Fruit fly (Drosophila melanogaster) whole organism, prepupa: ENCODE results near the gene CG10650.

Source experiments
- CG10631 ChIP-seq: fragments of 200-800 bp; sonication (Bioruptor generic); optimal IDR thresholded peaks from 2 replicates; lab custom pipeline; 2016; ENCODE audit warnings: missing biosample characterization, missing genetic modification characterization
- CG10669 ChIP-seq: fragments of 200-800 bp; sonication (Bioruptor generic); optimal IDR thresholded peaks from 3 replicates; lab custom pipeline; 2018; ENCODE audit warnings: missing biosample characterization, mild to moderate bottlenecking, missing genetic modification characterization, moderate library complexity
- CG11762 ChIP-seq: fragments of 200-800 bp; sonication (Bioruptor generic); optimal IDR thresholded peaks from 3 replicates; lab custom pipeline; 2016; ENCODE audit warnings: missing biosample characterization, missing genetic modification characterization; ENCODE audit not compliant: insufficient read depth
- CG11902 ChIP-seq: fragments of 200-800 bp; sonication (Bioruptor generic); optimal IDR thresholded peaks from 3 replicates; lab custom pipeline; 2016; ENCODE audit warnings: missing biosample characterization, missing genetic modification characterization
- CG1621 ChIP-seq: fragments of 200-800 bp; sonication (Bioruptor generic); optimal IDR thresholded peaks from 3 replicates; lab custom pipeline; 2018; ENCODE audit warnings: missing biosample characterization, mild to moderate bottlenecking, missing genetic modification characterization
- CG3032 ChIP-seq: fragments of 200-800 bp; optimal IDR thresholded peaks from 2 replicates; lab custom pipeline; 2019; ENCODE audit warnings: missing biosample characterization, mild to moderate bottlenecking, missing genetic modification characterization, moderate library complexity
- CG31627 ChIP-seq: fragments of 200-800 bp; sonication (Bioruptor generic); optimal IDR thresholded peaks from 3 replicates; lab custom pipeline; 2016; ENCODE audit warnings: missing biosample characterization, missing genetic modification characterization
- CG32006 ChIP-seq: fragments of 200-800 bp; sonication (Bioruptor generic); optimal IDR thresholded peaks from 3 replicates; lab custom pipeline; 2017; ENCODE audit warnings: missing biosample characterization, mild to moderate bottlenecking, missing genetic modification characterization
- CG34406 ChIP-seq: fragments of 200-800 bp; sonication (Bioruptor generic); optimal IDR thresholded peaks from 3 replicates; lab custom pipeline; 2016; ENCODE audit warnings: missing biosample characterization, missing genetic modification characterization
- CG3919 ChIP-seq: fragments of 200-800 bp; sonication (Bioruptor generic); optimal IDR thresholded peaks from 3 replicates; lab custom pipeline; 2016; ENCODE audit warnings: missing biosample characterization, missing genetic modification characterization
- CG4318 ChIP-seq: fragments of 200-800 bp; sonication (Bioruptor generic); optimal IDR thresholded peaks from 3 replicates; lab custom pipeline; 2017; ENCODE audit warnings: missing biosample characterization, mild to moderate bottlenecking, missing genetic modification characterization
- CG6163 ChIP-seq: fragments of 200-800 bp; sonication (Bioruptor generic); IDR thresholded peaks from 3 replicates; pipeline ENCODE4 v1.3.6; 2022; ENCODE audit warnings: missing biosample characterization, missing genetic modification characterization
- CG6276 ChIP-seq: fragments of 200-800 bp; sonication (Bioruptor generic); optimal IDR thresholded peaks from 2 replicates; lab custom pipeline; 2017; ENCODE audit warnings: missing biosample characterization, mild to moderate bottlenecking, missing genetic modification characterization
- CG6792 ChIP-seq: fragments of 200-800 bp; sonication (Bioruptor generic); optimal IDR thresholded peaks from 3 replicates; lab custom pipeline; 2016; ENCODE audit warnings: missing biosample characterization, missing genetic modification characterization
- CG6808 ChIP-seq: fragments of 200-800 bp; sonication (Bioruptor generic); optimal IDR thresholded peaks from 3 replicates; lab custom pipeline; 2017; ENCODE audit warnings: missing biosample characterization, missing genetic modification characterization, mild to moderate bottlenecking, moderate library complexity, missing genetic modification reagents
- CG8119 ChIP-seq: fragments of 200-800 bp; sonication (Bioruptor generic); IDR thresholded peaks from 3 replicates; pipeline ENCODE4 v1.3.6; 2022; ENCODE audit warnings: missing biosample characterization, missing genetic modification characterization
- CG8632 ChIP-seq: fragments of 200-800 bp; sonication (Bioruptor generic); optimal IDR thresholded peaks from 3 replicates; lab custom pipeline; 2016; ENCODE audit warnings: missing biosample characterization, missing genetic modification characterization
- CG9139 ChIP-seq: fragments of 200-800 bp; sonication (Bioruptor generic); optimal IDR thresholded peaks from 3 replicates; lab custom pipeline; 2017; ENCODE audit warnings: missing biosample characterization, mild to moderate bottlenecking, missing genetic modification characterization
- Eip78C ChIP-seq: fragments of 200-800 bp; sonication (Bioruptor generic); peaks from one replicate; lab custom pipeline; 2016; ENCODE audit warnings: missing biosample characterization, missing genetic modification characterization
- Hr38 ChIP-seq: sonication (Bioruptor generic); optimal IDR thresholded peaks from 2 replicates; lab custom pipeline; 2016; ENCODE audit warnings: missing biosample characterization, missing genetic modification characterization
- Hr39 ChIP-seq: fragments of 200-800 bp; sonication (Bioruptor generic); optimal IDR thresholded peaks from 2 replicates; lab custom pipeline; 2016; ENCODE audit warnings: missing biosample characterization, missing genetic modification characterization
- Hr4 ChIP-seq: fragments of 200-800 bp; sonication (Bioruptor generic); optimal IDR thresholded peaks from 3 replicates; lab custom pipeline; 2016; ENCODE audit warnings: missing biosample characterization, missing genetic modification characterization
- Lpt ChIP-seq: fragments of 200-800 bp; sonication (Bioruptor generic); optimal IDR thresholded peaks from 3 replicates; lab custom pipeline; 2016; ENCODE audit warnings: missing biosample characterization, missing genetic modification characterization
- Met ChIP-seq: fragments of 200-800 bp; sonication (Bioruptor generic); optimal IDR thresholded peaks from 3 replicates; lab custom pipeline; 2016; ENCODE audit warnings: missing biosample characterization, missing genetic modification characterization
- OdsH ChIP-seq: fragments of 200-800 bp; sonication (Bioruptor generic); optimal IDR thresholded peaks from 3 replicates; lab custom pipeline; 2016; ENCODE audit warnings: missing biosample characterization, missing genetic modification characterization
- Sox14 ChIP-seq: fragments of 200-800 bp; sonication (Bioruptor generic); optimal IDR thresholded peaks from 3 replicates; lab custom pipeline; 2016; ENCODE audit warnings: missing biosample characterization, missing genetic modification characterization
- achi ChIP-seq: fragments of 200-800 bp; sonication (Bioruptor generic); optimal IDR thresholded peaks from 3 replicates; lab custom pipeline; 2016; ENCODE audit warnings: missing biosample characterization, missing genetic modification characterization
- acj6 ChIP-seq: fragments of 200-800 bp; sonication (Bioruptor generic); optimal IDR thresholded peaks from 3 replicates; lab custom pipeline; 2016; ENCODE audit warnings: missing biosample characterization, missing genetic modification characterization
- cyc ChIP-seq: fragments of 200-800 bp; sonication (Bioruptor generic); optimal IDR thresholded peaks from 3 replicates; lab custom pipeline; 2016; ENCODE audit warnings: missing biosample characterization, missing genetic modification characterization
- dac ChIP-seq: fragments of 200-800 bp; sonication (Bioruptor generic); optimal IDR thresholded peaks from 2 replicates; lab custom pipeline; 2017; ENCODE audit warnings: missing biosample characterization, mild to moderate bottlenecking, missing genetic modification characterization
- eg ChIP-seq: fragments of 200-800 bp; sonication (Bioruptor generic); IDR thresholded peaks from 3 replicates; pipeline ENCODE4 v1.3.6; 2022; ENCODE audit warnings: missing biosample characterization, missing genetic modification characterization
- esn ChIP-seq: fragments of 200-800 bp; sonication (Bioruptor generic); optimal IDR thresholded peaks from 2 replicates; lab custom pipeline; 2016; ENCODE audit warnings: missing biosample characterization, mild to moderate bottlenecking, missing genetic modification characterization, moderate library complexity
- fd59A ChIP-seq: fragments of 200-800 bp; sonication (Bioruptor generic); optimal IDR thresholded peaks from 2 replicates; lab custom pipeline; 2017; ENCODE audit warnings: missing biosample characterization, mild to moderate bottlenecking, missing genetic modification characterization, missing genetic modification reagents
- fd85E ChIP-seq: fragments of 200-800 bp; sonication (Bioruptor generic); optimal IDR thresholded peaks from 3 replicates; lab custom pipeline; 2016; ENCODE audit warnings: missing biosample characterization, missing genetic modification characterization
- fkh ChIP-seq: fragments of 200-800 bp; sonication (Bioruptor generic); optimal IDR thresholded peaks from 3 replicates; lab custom pipeline; 2017; ENCODE audit warnings: missing biosample characterization, mild to moderate bottlenecking, missing genetic modification characterization, moderate library complexity
- lz ChIP-seq: fragments of 200-800 bp; sonication (Bioruptor generic); optimal IDR thresholded peaks from 3 replicates; lab custom pipeline; 2016; ENCODE audit warnings: missing biosample characterization, missing genetic modification characterization
- pdm3 ChIP-seq: fragments of 200-800 bp; sonication (Bioruptor generic); optimal IDR thresholded peaks from 3 replicates; lab custom pipeline; 2016; ENCODE audit warnings: missing biosample characterization, missing genetic modification characterization
- salr ChIP-seq, 2 experiments: fragments of 200-800 bp; sonication (Bioruptor generic); optimal IDR thresholded peaks; 3 replicates each; lab custom pipeline; 2016 to 2018; ENCODE audit warnings: missing biosample characterization in 2 of 2, missing genetic modification characterization in 2 of 2, mild to moderate bottlenecking in 1 of 2
- ss ChIP-seq, 2 experiments: fragments of 200-800 bp; sonication (Bioruptor generic); optimal IDR thresholded peaks; 2 replicates in 1 of 2; 3 replicates in 1 of 2; lab custom pipeline; 2017 to 2018; ENCODE audit warnings: mild to moderate bottlenecking in 2 of 2, missing biosample characterization in 2 of 2, missing genetic modification characterization in 2 of 2, moderate library complexity in 1 of 2
- svp ChIP-seq: fragments of 200-800 bp; sonication (Bioruptor generic); peaks from one replicate; lab custom pipeline; 2016; ENCODE audit warnings: missing biosample characterization, missing genetic modification characterization
- vri ChIP-seq: fragments of 200-800 bp; sonication (Bioruptor generic); optimal IDR thresholded peaks from 3 replicates; lab custom pipeline; 2016; ENCODE audit warnings: missing biosample characterization, mild to moderate bottlenecking, missing genetic modification characterization

Gene CG10650

dm6 chr2L:18985201-18986124 is 10.3 kb downstream of the CG10650 start (continued):
- TF ChIP-seq fd85E (GFP tag; lab: Kevin White, UChicago) = no peak
- TF ChIP-seq Hr38 = no peak
- no peak for TF ChIP-seq CG1621
- no peak for TF ChIP-seq CG3919 (GFP tag; lab: Kevin White, UChicago)
- TF ChIP-seq Hr39 (GFP tag; lab: Kevin White, UChicago) = peak; percentile 35
- no peak for TF ChIP-seq CG10669 (GFP tag; lab: Kevin White, UChicago)
- TF ChIP-seq achi (GFP tag; lab: Kevin White, UChicago) = peak; percentile 21
- TF ChIP-seq salr (GFP tag; optimal IDR thresholded peaks at IDR 0.05; lab: Kevin White, UChicago) = no peak

dm6 chr2L:18984158-18984557 is 11.6 kb downstream of the CG10650 start:
- TF ChIP-seq CG6163 (GFP tag; lab: Robert Waterston, UW) (0 out of 3 replicates have a peak, but pooled peaks have one; percentile 30), ss (GFP tag; optimal IDR thresholded peaks at IDR 0.05; lab: Kevin White, UChicago) (peak; percentile 20 to 71), Eip78C (GFP tag; lab: Kevin White, UChicago) (peak; percentile 26), svp (peak; percentile 88), fkh (GFP tag; lab: Kevin White, UChicago) (peak; percentile 17), fd85E (GFP tag; lab: Kevin White, UChicago) (no peak), pdm3 (no peak)

dm6 chr2L:18982826-18983758 is 12.6 kb downstream of the CG10650 start:
- no peak for TF ChIP-seq CG6276 (GFP tag; lab: Kevin White, UChicago)
- TF ChIP-seq CG9139 (GFP tag; lab: Kevin White, UChicago) = no peak
- peak; percentile 51 for TF ChIP-seq acj6
- TF ChIP-seq dac (GFP tag; lab: Kevin White, UChicago) = no peak
- TF ChIP-seq CG4318 (GFP tag; lab: Kevin White, UChicago) = no peak
- TF ChIP-seq fkh (GFP tag; lab: Kevin White, UChicago) = no peak
- no peak for TF ChIP-seq CG6163 (GFP tag; lab: Robert Waterston, UW)
- peak; percentile 5 for TF ChIP-seq CG6792 (GFP tag; lab: Kevin White, UChicago)
- peak; percentile 68 for TF ChIP-seq svp
- peak; percentile 52 for TF ChIP-seq CG31627 (GFP tag; lab: Kevin White, UChicago)
- TF ChIP-seq esn = peak; percentile 52
- no peak for TF ChIP-seq cyc (GFP tag; lab: Kevin White, UChicago)
- no peak for TF ChIP-seq salr (GFP tag; optimal IDR thresholded peaks at IDR 0.05; lab: Kevin White, UChicago)
- TF ChIP-seq Eip78C (GFP tag; lab: Kevin White, UChicago) = peak; percentile 73
- TF ChIP-seq CG34406 (GFP tag; lab: Kevin White, UChicago) = peak; percentile 33
- peak; percentile 42 for TF ChIP-seq Met (GFP tag; lab: Kevin White, UChicago)
- no peak for TF ChIP-seq Hr4 (GFP tag; lab: Kevin White, UChicago)
- TF ChIP-seq ss (GFP tag; optimal IDR thresholded peaks at IDR 0.05; lab: Kevin White, UChicago) = peak in 1 of 2 experiments; percentile 28
- no peak for TF ChIP-seq CG1621
- peak; percentile 34 for TF ChIP-seq CG10631 (GFP tag; lab: Kevin White, UChicago)
- TF ChIP-seq Lpt (GFP tag; lab: Kevin White, UChicago) = no peak
- no peak for TF ChIP-seq Hr38
- no peak for TF ChIP-seq CG11902 (GFP tag; lab: Kevin White, UChicago)
- TF ChIP-seq achi (GFP tag; lab: Kevin White, UChicago) = peak; percentile 0
- TF ChIP-seq fd59A (GFP tag; lab: Kevin White, UChicago) = no peak
- peak; percentile 44 for TF ChIP-seq lz (GFP tag; lab: Kevin White, UChicago)
- TF ChIP-seq CG6808 (GFP tag; lab: Kevin White, UChicago) = no peak
- TF ChIP-seq eg (GFP tag; lab: Robert Waterston, UW) = no peak
- TF ChIP-seq OdsH (GFP tag; lab: Kevin White, UChicago) = no peak
- peak; percentile 6 for TF ChIP-seq CG3032 (tag; lab: Kevin White, UChicago)
- TF ChIP-seq Hr39 (GFP tag; lab: Kevin White, UChicago) = peak; percentile 35
- TF ChIP-seq CG8119 (GFP tag; lab: Robert Waterston, UW) = 0 out of 3 replicates have a peak, but pooled peaks have one; percentile 16
- TF ChIP-seq CG10669 (GFP tag; lab: Kevin White, UChicago) = no peak
- TF ChIP-seq Sox14 (GFP tag; lab: Kevin White, UChicago) = peak; percentile 48
- peak; percentile 33 for TF ChIP-seq pdm3
- peak; percentile 36 for TF ChIP-seq CG32006 (GFP tag; lab: Kevin White, UChicago)
- TF ChIP-seq CG3919 (GFP tag; lab: Kevin White, UChicago) = no peak
- TF ChIP-seq CG11762 (GFP tag; lab: Kevin White, UChicago) = no peak
- TF ChIP-seq vri = no peak
- peak; percentile 19 for TF ChIP-seq CG8632 (GFP tag; lab: Kevin White, UChicago)
